Worm (Caenorhabditis elegans) whole organism, mixed stage, embryonic: Measurements from ENCODE around the gene oac-41.

Source experiments
- M03D4.4 ChIP-seq: sonication (generic microtip); optimal IDR thresholded peaks from 2 replicates; lab custom pipeline; 2017; ENCODE audit warnings: mild to moderate bottlenecking, missing genetic modification characterization, missing compliant biosample characterization
- bed-3 ChIP-seq: fragments of 200-800 bp; sonication (Bioruptor generic); optimal IDR thresholded peaks from 3 replicates; lab custom pipeline; 2018; ENCODE audit warnings: mild to moderate bottlenecking, missing genetic modification characterization, moderate library complexity, missing compliant biosample characterization
- ceh-43 ChIP-seq: fragments of 200-800 bp; sonication (Bioruptor generic); optimal IDR thresholded peaks from 2 replicates; lab custom pipeline; 2018; ENCODE audit warnings: mild to moderate bottlenecking, missing genetic modification characterization, moderate library complexity, missing compliant biosample characterization
- ceh-83 ChIP-seq: fragments of 200-800 bp; sonication (Bioruptor generic); optimal IDR thresholded peaks from 2 replicates; lab custom pipeline; 2018; ENCODE audit warnings: mild to moderate bottlenecking, missing genetic modification characterization, missing compliant biosample characterization
- cnd-1 ChIP-seq: fragments of 200-800 bp; sonication (Bioruptor generic); optimal IDR thresholded peaks from 2 replicates; lab custom pipeline; 2018; ENCODE audit warnings: mild to moderate bottlenecking, missing genetic modification characterization, missing compliant biosample characterization
- elt-1 ChIP-seq: sonication (generic microtip); optimal IDR thresholded peaks from 2 replicates; lab custom pipeline; 2017; ENCODE audit warnings: missing genetic modification characterization, mild to moderate bottlenecking, missing compliant biosample characterization, antibody characterized with exemption, moderate library complexity, borderline replicate concordance; ENCODE audit not compliant: insufficient read depth
- elt-3 ChIP-seq: fragments of 150-350 bp; optimal IDR thresholded peaks from 2 replicates; lab custom pipeline; 2014; ENCODE audit warnings: missing biosample characterization, missing genetic modification characterization
- flh-1 ChIP-seq: fragments of 200-800 bp; sonication (Bioruptor generic); optimal IDR thresholded peaks from 2 replicates; lab custom pipeline; 2018; ENCODE audit warnings: mild to moderate bottlenecking, missing genetic modification characterization, moderate library complexity, missing compliant biosample characterization
- ham-2 ChIP-seq: fragments of 200-800 bp; sonication (Bioruptor generic); optimal IDR thresholded peaks from 2 replicates; lab custom pipeline; 2018; ENCODE audit warnings: mild to moderate bottlenecking, missing genetic modification characterization, missing compliant biosample characterization
- hlh-1 ChIP-seq: fragments of 150-350 bp; optimal IDR thresholded peaks from 2 replicates; lab custom pipeline; 2014; ENCODE audit warnings: missing biosample characterization, missing genetic modification reagents, missing genetic modification characterization
- lin-32 ChIP-seq: fragments of 200-800 bp; sonication (Bioruptor generic); optimal IDR thresholded peaks from 2 replicates; lab custom pipeline; 2018; ENCODE audit warnings: mild to moderate bottlenecking, missing genetic modification characterization, missing compliant biosample characterization
- lsy-2 ChIP-seq: fragments of 150-350 bp; optimal IDR thresholded peaks from 2 replicates; lab custom pipeline; 2014; ENCODE audit warnings: missing biosample characterization, missing genetic modification characterization
- mab-5 ChIP-seq: fragments of 150-350 bp; optimal IDR thresholded peaks from 2 replicates; lab custom pipeline; 2014; ENCODE audit warnings: missing biosample characterization, missing genetic modification characterization
- mep-1 ChIP-seq: fragments of 150-350 bp; optimal IDR thresholded peaks from 2 replicates; lab custom pipeline; 2017; ENCODE audit warnings: missing biosample characterization, missing genetic modification reagents, missing genetic modification characterization, inconsistent platforms
- mls-2 ChIP-seq: sonication (generic microtip); optimal IDR thresholded peaks from 2 replicates; lab custom pipeline; 2016; ENCODE audit warnings: mild to moderate bottlenecking, missing genetic modification characterization, moderate library complexity, missing compliant biosample characterization
- nhr-12 ChIP-seq: fragments of 150-350 bp; optimal IDR thresholded peaks from 2 replicates; lab custom pipeline; 2014; ENCODE audit warnings: missing biosample characterization, missing genetic modification characterization
- nhr-237 ChIP-seq: fragments of 150-350 bp; optimal IDR thresholded peaks from 2 replicates; lab custom pipeline; 2014; ENCODE audit warnings: missing biosample characterization, missing genetic modification characterization
- nhr-28 ChIP-seq: fragments of 150-350 bp; optimal IDR thresholded peaks from 2 replicates; lab custom pipeline; 2014; ENCODE audit warnings: missing biosample characterization, missing genetic modification characterization
- pha-4 ChIP-seq: fragments of 150-350 bp; optimal IDR thresholded peaks from 2 replicates; lab custom pipeline; 2018; ENCODE audit warnings: missing biosample characterization, missing genetic modification reagents, missing genetic modification characterization
- sem-2 ChIP-seq: fragments of 200-800 bp; sonication (Bioruptor generic); optimal IDR thresholded peaks from 2 replicates; lab custom pipeline; 2018; ENCODE audit warnings: mild to moderate bottlenecking, missing genetic modification characterization, missing compliant biosample characterization
- snpc-4 ChIP-seq: fragments of 150-350 bp; optimal IDR thresholded peaks from 2 replicates; lab custom pipeline; 2014; ENCODE audit warnings: missing biosample characterization, missing genetic modification characterization
- tbx-8 ChIP-seq: fragments of 200-800 bp; sonication (Bioruptor generic); optimal IDR thresholded peaks from 2 replicates; lab custom pipeline; 2018; ENCODE audit warnings: mild to moderate bottlenecking, missing genetic modification characterization, moderate library complexity, missing compliant biosample characterization
- unc-120 ChIP-seq: sonication (generic microtip); optimal IDR thresholded peaks from 2 replicates; lab custom pipeline; 2017; ENCODE audit warnings: missing genetic modification characterization, missing compliant biosample characterization; ENCODE audit not compliant: poor library complexity, severe bottlenecking
- unc-39 ChIP-seq: fragments of 150-350 bp; optimal IDR thresholded peaks from 2 replicates; lab custom pipeline; 2014; ENCODE audit warnings: missing biosample characterization, missing genetic modification characterization
- unc-62 ChIP-seq: fragments of 150-350 bp; optimal IDR thresholded peaks from 2 replicates; lab custom pipeline; 2014; ENCODE audit warnings: missing biosample characterization, missing genetic modification reagents, missing genetic modification characterization
- zip-8 ChIP-seq: fragments of 150-350 bp; optimal IDR thresholded peaks from 2 replicates; lab custom pipeline; 2014; ENCODE audit warnings: missing biosample characterization, missing genetic modification characterization
- ztf-11 ChIP-seq: fragments of 150-350 bp; optimal IDR thresholded peaks from 2 replicates; lab custom pipeline; 2014; ENCODE audit warnings: missing biosample characterization, missing genetic modification characterization

Gene oac-41

ce11 chrV:8994272-8994671 is 27.7 kb downstream of the oac-41 start:
- TF ChIP-seq unc-62 (GFP tag; lab: Kevin White, UChicago): no peak
- no peak for TF ChIP-seq ceh-43 (GFP tag; lab: Kevin White, UChicago)
- no peak for TF ChIP-seq lsy-2 (tag; lab: Kevin White, UChicago)
- no peak for TF ChIP-seq pha-4 (tag; lab: Kevin White, UChicago)
- no peak for TF ChIP-seq bed-3 (GFP tag; lab: Kevin White, UChicago)
- TF ChIP-seq mab-5 (tag; lab: Kevin White, UChicago): no peak
- TF ChIP-seq elt-3 (tag; lab: Kevin White, UChicago): no peak
- no peak for TF ChIP-seq ztf-11 (tag; lab: Kevin White, UChicago)
- no peak for TF ChIP-seq elt-1 (tag; lab: Kevin White, UChicago)
- no peak for TF ChIP-seq M03D4.4 (tag; lab: Kevin White, UChicago)
- TF ChIP-seq nhr-237 (tag; lab: Kevin White, UChicago): no peak
- TF ChIP-seq unc-39: no peak
- TF ChIP-seq cnd-1: no peak
- no peak for TF ChIP-seq nhr-12 (tag; lab: Kevin White, UChicago)

ce11 chrV:8991679-8992078 is 30.3 kb downstream of the oac-41 start, which contains the start of gene F59E11.6:
Gene F59E11.6 (plus strand): TSS chrV:8991789.
- TF ChIP-seq zip-8 (tag; lab: Kevin White, UChicago): no peak

- TF ChIP-seq ham-2 (GFP tag; lab: Kevin White, UChicago): no peak
- no peak for TF ChIP-seq mls-2 (tag; lab: Kevin White, UChicago)
- no peak for TF ChIP-seq ceh-83 (GFP tag; lab: Kevin White, UChicago)
- no peak for TF ChIP-seq elt-3 (tag; lab: Kevin White, UChicago)
- no peak for TF ChIP-seq unc-39
- no peak for TF ChIP-seq unc-120 (tag; lab: Kevin White, UChicago)
- TF ChIP-seq ztf-11 (tag; lab: Kevin White, UChicago): no peak
- TF ChIP-seq hlh-1 (tag; lab: Kevin White, UChicago): no peak
- no peak for TF ChIP-seq nhr-28 (tag; lab: Kevin White, UChicago)
- no peak for TF ChIP-seq ceh-43 (GFP tag; lab: Kevin White, UChicago)
- no peak for TF ChIP-seq tbx-8 (GFP tag; lab: Kevin White, UChicago)
- no peak for TF ChIP-seq cnd-1
- TF ChIP-seq, all 35 proteins: peak for 0
Observed at ce11 chrV:8990194-8990649, 31.8 kb downstream of the oac-41 start, which contains the start of gene F59E11.7. Gene F59E11.7 (plus strand): TSS chrV:8990244.

- TF ChIP-seq M03D4.4 (tag; lab: Kevin White, UChicago) (no peak), mab-5 (tag; lab: Kevin White, UChicago) (no peak), tbx-8 (GFP tag; lab: Kevin White, UChicago) (no peak), unc-62 (GFP tag; lab: Kevin White, UChicago) (no peak), lin-32 (GFP tag; lab: Kevin White, UChicago) (no peak), flh-1 (GFP tag; lab: Kevin White, UChicago) (no peak)
Observed at ce11 chrV:8988104-8988503, 33.9 kb downstream of the oac-41 start, which contains the start of gene str-87. Gene str-87 (minus strand): TSS chrV:8988204.

- no peak for TF ChIP-seq ceh-43 (GFP tag; lab: Kevin White, UChicago)
- no peak for TF ChIP-seq cnd-1
- no peak for TF ChIP-seq zip-8 (tag; lab: Kevin White, UChicago)
- TF ChIP-seq mep-1: no peak
- TF ChIP-seq unc-120 (tag; lab: Kevin White, UChicago): no peak
- TF ChIP-seq snpc-4 (tag; lab: Kevin White, UChicago): no peak
Observed at ce11 chrV:8985740-8986139, 36.2 kb downstream of the oac-41 start, which contains the start of gene str-85. Gene str-85 (minus strand): TSS chrV:8985840.

- TF ChIP-seq mls-2 (tag; lab: Kevin White, UChicago) (no peak), nhr-28 (tag; lab: Kevin White, UChicago) (no peak), elt-3 (tag; lab: Kevin White, UChicago) (no peak), pha-4 (tag; lab: Kevin White, UChicago) (no peak), mep-1 (no peak), sem-2 (GFP tag; lab: Kevin White, UChicago) (no peak), nhr-237 (tag; lab: Kevin White, UChicago) (no peak), hlh-1 (tag; lab: Kevin White, UChicago) (no peak), flh-1 (GFP tag; lab: Kevin White, UChicago) (no peak)
- TF ChIP-seq, all 35 proteins: peak for 0
Observed at ce11 chrV:8984783-8985182, 37.2 kb downstream of the oac-41 start.
